Fruit fly (Drosophila melanogaster) whole organism: Measurements from ENCODE around the gene ChAT.

Experiments used
- CG8478 ChIP-seq: fragments of >200 bp; optimal IDR thresholded peaks from 2 replicates; lab custom pipeline; 2018; ENCODE audit warnings: inconsistent platforms
- Dll ChIP-seq: fragments of >200 bp; optimal IDR thresholded peaks from 2 replicates; lab custom pipeline; 2017
- EcR ChIP-seq, 2 experiments: fragments of >200 bp; optimal IDR thresholded peaks; 2 replicates each; lab custom pipeline; 2017; ENCODE audit warnings: missing biosample characterization in 2 of 2, missing genetic modification characterization in 2 of 2, missing genetic modification reagents in 2 of 2
- pan ChIP-seq: fragments of >200 bp; optimal IDR thresholded peaks from 2 replicates; lab custom pipeline; 2017
- psq ChIP-seq: fragments of >200 bp; optimal IDR thresholded peaks from 2 replicates; lab custom pipeline; 2017
- usp ChIP-seq: fragments of >200 bp; optimal IDR thresholded peaks from 2 replicates; lab custom pipeline; 2017; ENCODE audit warnings: missing biosample characterization, missing genetic modification characterization, mixed read lengths

The ChAT gene

DNA sequence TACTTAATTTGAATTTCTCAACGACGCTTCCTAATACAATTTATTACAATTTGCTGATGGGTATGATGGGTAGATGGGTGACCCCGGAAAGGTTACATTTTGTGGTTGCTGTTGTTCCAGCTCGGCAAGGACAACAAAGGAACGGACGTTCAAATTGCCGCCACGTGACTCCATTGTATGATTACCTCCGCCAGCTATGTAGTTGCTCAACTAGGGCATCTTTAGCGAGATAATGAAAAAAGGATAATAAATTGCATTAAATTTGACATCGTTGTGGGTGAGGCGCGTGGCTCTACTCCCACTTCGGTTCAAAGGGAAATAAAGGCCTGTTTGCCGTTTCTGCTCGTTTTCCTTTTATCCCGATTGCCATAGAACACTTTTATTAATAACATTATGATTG lies 16.1 kb downstream of the ChAT start:
- no peak for TF ChIP-seq pan

DNA sequence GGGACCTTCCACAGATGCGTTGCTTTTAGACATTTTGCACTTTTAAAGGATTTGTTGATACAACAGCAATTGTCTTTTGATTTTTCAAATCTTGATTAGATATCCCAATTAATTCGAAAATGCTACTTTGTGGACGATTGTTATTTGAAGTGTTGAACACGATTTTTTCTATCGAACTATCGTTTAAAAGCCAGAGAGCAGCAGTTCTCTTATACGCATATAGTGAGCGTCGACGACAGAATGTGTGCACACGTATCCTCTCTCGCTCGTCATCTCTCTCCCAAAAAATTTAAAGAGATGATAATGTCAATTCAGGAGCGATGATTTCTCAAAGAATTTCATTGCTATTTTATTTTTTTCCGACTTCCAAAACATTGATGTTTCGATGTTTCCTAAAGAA lies 17.2 kb downstream of the ChAT start, which contains the start of gene CG34283:
Gene CG34283, minus strand, starts transcription at position 101 of the 400 bp plus-strand sequence.
- no peak for TF ChIP-seq EcR (GFP tag; optimal IDR thresholded peaks at IDR 0.05; lab: Kevin White, UChicago)
- TF ChIP-seq CG8478 (lab: Kevin White, UChicago): no peak
- TF ChIP-seq Dll (lab: Kevin White, UChicago): no peak
- TF ChIP-seq usp (GFP tag; lab: Kevin White, UChicago): no peak
- no peak for TF ChIP-seq pan
- no peak for TF ChIP-seq psq (lab: Kevin White, UChicago)

DNA sequence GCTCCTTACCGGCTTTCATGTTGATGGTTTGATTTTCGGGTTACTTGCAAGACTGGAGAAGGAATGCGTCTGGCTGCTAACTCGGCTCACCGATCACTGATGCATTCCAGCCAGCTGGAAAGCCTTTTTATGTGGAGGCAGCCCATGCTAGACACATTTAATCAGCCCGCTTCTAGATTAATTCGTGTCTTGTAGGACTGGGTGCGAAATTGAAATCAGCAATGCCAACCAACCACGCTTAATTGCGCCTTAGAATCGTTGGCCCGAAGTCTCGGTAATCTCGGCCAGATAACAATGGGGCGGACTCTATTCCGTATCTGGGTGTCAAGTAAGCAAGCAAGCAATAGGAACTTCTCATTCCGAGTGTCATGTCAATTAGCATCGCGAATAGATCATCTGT lies 21.0 kb downstream of the ChAT start, which contains the start of gene CG7714:
Gene CG7714, minus strand, starts transcription at position 101 of the 400 bp plus-strand sequence.
- TF ChIP-seq EcR (GFP tag; optimal IDR thresholded peaks at IDR 0.05; lab: Kevin White, UChicago) (no peak), pan (no peak), Dll (lab: Kevin White, UChicago) (no peak), usp (GFP tag; lab: Kevin White, UChicago) (no peak), psq (lab: Kevin White, UChicago) (no peak), CG8478 (lab: Kevin White, UChicago) (no peak)

DNA sequence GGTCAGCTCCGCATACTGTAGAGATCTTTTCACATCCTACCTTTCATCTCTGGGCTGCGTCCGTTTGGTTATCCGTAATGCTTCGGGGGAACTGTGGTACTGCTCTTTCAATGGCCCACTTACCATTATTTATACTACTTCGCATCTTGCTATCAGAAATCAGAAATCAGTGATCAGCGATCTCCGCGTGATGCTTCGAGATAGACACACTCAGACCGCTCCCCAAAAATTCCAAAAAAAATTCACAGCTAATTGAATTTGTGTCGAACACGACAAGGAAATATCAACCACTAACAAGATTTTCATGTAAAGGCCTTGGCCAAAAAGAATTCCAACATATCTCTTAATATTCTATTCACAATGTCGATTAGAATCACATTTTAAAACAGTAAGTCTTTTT lies 23.1 kb downstream of the ChAT start, which contains the start of gene CG7715:
Gene CG7715, minus strand, starts transcription at position 101 of the 400 bp plus-strand sequence.
- TF ChIP-seq psq (lab: Kevin White, UChicago): no peak

DNA sequence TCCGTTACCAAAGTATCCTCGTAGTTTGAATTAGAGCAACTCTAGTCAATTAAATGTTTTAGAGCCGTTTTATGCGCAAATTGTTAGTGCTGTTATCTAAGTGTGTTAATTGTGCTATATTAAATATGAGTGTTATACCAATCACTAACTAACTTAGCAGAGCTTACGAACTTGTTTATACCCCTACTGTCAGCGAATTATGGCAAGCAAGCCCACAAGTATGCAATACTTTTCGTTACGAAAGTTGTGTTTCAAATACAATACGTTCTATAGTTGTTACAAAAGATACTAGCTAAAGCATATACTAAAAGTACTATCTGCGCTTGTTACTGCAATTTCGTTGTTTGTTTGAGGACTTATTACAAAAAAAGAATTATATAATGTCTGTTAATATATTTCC lies 25.9 kb downstream of the ChAT start:
- no peak for TF ChIP-seq EcR (GFP tag; optimal IDR thresholded peaks at IDR 0.05; lab: Kevin White, UChicago)
- TF ChIP-seq usp (GFP tag; lab: Kevin White, UChicago): no peak
- no peak for TF ChIP-seq CG8478 (lab: Kevin White, UChicago)
- no peak for TF ChIP-seq psq (lab: Kevin White, UChicago)
- no peak for TF ChIP-seq Dll (lab: Kevin White, UChicago)
- no peak for TF ChIP-seq pan

dm6 chr3R:18732381-18732780 lies 27.1 kb downstream of the ChAT start, which contains the start of gene CG14302:
Gene CG14302 (plus strand): TSS chr3R:18732681.
- TF ChIP-seq Dll (lab: Kevin White, UChicago) (no peak), usp (GFP tag; lab: Kevin White, UChicago) (no peak), psq (lab: Kevin White, UChicago) (no peak), pan (no peak), EcR (GFP tag; optimal IDR thresholded peaks at IDR 0.05; lab: Kevin White, UChicago) (no peak), CG8478 (lab: Kevin White, UChicago) (no peak)

- TF ChIP-seq psq (lab: Kevin White, UChicago) (no peak), pan (no peak), CG8478 (lab: Kevin White, UChicago) (no peak), Dll (lab: Kevin White, UChicago) (no peak), EcR (GFP tag; optimal IDR thresholded peaks at IDR 0.05; lab: Kevin White, UChicago) (no peak), usp (GFP tag; lab: Kevin White, UChicago) (no peak)
These were observed 28.3 kb downstream of the ChAT start for dm6 chr3R:18733580-18733979.

DNA sequence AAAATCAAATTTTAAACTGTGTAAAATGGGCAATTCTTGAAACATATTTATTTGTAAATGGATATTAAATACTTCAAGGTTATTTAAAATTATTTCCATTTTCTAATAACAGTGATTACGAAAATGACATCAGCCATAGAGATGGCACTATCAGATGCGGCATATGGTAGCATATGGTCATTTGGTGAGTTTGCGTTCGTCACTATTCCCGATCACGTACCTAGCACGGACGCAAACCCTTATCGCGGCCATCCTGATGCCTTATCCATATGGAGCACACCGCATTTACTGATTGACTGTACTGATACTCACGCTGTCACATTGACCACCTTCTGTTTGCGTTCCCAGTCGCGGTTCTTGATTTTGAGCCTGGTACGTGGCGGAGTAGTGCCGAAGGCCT lies 32.8 kb downstream of the ChAT start:
- TF ChIP-seq usp (GFP tag; lab: Kevin White, UChicago) (no peak), Dll (lab: Kevin White, UChicago) (no peak), pan (no peak), CG8478 (lab: Kevin White, UChicago) (no peak), psq (lab: Kevin White, UChicago) (no peak), EcR (GFP tag; optimal IDR thresholded peaks at IDR 0.05; lab: Kevin White, UChicago) (no peak)

DNA sequence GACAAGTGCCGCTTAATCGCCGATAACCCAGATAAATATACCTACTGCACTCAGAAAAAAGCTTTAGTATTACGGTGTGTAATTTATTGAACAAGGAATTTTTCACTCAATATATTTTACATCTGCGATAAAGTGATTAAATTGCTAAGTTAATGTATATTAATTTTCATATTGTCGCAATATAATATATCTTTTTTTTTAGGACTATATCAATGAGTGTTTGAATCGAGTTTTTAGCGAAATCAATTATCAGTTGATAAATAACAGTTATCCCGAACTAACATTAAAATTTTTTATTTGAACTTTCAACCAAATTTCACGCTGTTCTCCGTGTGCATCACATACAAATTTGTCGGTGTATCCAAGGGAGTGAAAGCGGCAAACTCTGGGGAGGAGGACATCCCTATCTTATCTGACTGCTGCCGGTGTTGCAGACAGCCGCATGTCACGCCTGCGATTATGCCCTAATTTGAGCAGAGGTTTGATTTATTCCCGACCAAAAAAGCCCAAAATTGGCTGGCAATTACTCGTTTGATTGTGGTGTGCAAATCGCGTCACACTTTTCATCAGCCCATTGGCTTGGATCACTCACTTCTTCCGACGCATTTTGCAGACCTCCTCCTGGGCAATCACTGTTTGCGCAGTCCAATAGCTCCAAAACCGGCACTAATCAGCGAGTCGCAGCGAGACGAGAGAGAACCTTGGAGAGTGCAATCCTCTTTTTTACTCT lies 33.6 kb downstream of the ChAT start:
- TF ChIP-seq Dll (lab: Kevin White, UChicago): peak; percentile 61
- TF ChIP-seq CG8478 (lab: Kevin White, UChicago): no peak

dm6 chr3R:18739435-18739977 lies 34.2 kb downstream of the ChAT start:
- TF ChIP-seq psq (lab: Kevin White, UChicago) (no peak), pan (no peak), CG8478 (lab: Kevin White, UChicago) (no peak), Dll (lab: Kevin White, UChicago) (no peak), usp (GFP tag; lab: Kevin White, UChicago) (no peak), EcR (GFP tag; optimal IDR thresholded peaks at IDR 0.05; lab: Kevin White, UChicago) (no peak)

- no peak for TF ChIP-seq Dll (lab: Kevin White, UChicago)
- TF ChIP-seq usp (GFP tag; lab: Kevin White, UChicago): no peak
- no peak for TF ChIP-seq CG8478 (lab: Kevin White, UChicago)
These were observed 35.0 kb downstream of the ChAT start for dm6 chr3R:18739978-18740954.
